Worm (Caenorhabditis elegans) whole organism, mixed stage, embryonic: Measurements from ENCODE around the gene gcy-29.

Experiments used
- M03D4.4 ChIP-seq: sonication (generic microtip); optimal IDR thresholded peaks from 2 replicates; lab custom pipeline; 2017; ENCODE audit warnings: mild to moderate bottlenecking, missing genetic modification characterization, missing compliant biosample characterization
- bed-3 ChIP-seq: fragments of 200-800 bp; sonication (Bioruptor generic); optimal IDR thresholded peaks from 3 replicates; lab custom pipeline; 2018; ENCODE audit warnings: mild to moderate bottlenecking, missing genetic modification characterization, moderate library complexity, missing compliant biosample characterization
- blmp-1 ChIP-seq: fragments of 150-350 bp; optimal IDR thresholded peaks from 2 replicates; lab custom pipeline; 2014; ENCODE audit warnings: missing biosample characterization, missing genetic modification characterization
- ceh-39 ChIP-seq: fragments of 150-350 bp; optimal IDR thresholded peaks from 2 replicates; lab custom pipeline; 2014; ENCODE audit warnings: missing biosample characterization, missing genetic modification characterization
- ceh-43 ChIP-seq: fragments of 200-800 bp; sonication (Bioruptor generic); optimal IDR thresholded peaks from 2 replicates; lab custom pipeline; 2018; ENCODE audit warnings: mild to moderate bottlenecking, missing genetic modification characterization, moderate library complexity, missing compliant biosample characterization
- ceh-83 ChIP-seq: fragments of 200-800 bp; sonication (Bioruptor generic); optimal IDR thresholded peaks from 2 replicates; lab custom pipeline; 2018; ENCODE audit warnings: mild to moderate bottlenecking, missing genetic modification characterization, missing compliant biosample characterization
- ces-1 ChIP-seq: fragments of 150-350 bp; optimal IDR thresholded peaks from 2 replicates; lab custom pipeline; 2014; ENCODE audit warnings: missing biosample characterization, missing genetic modification reagents, missing genetic modification characterization
- cnd-1 ChIP-seq: fragments of 200-800 bp; sonication (Bioruptor generic); optimal IDR thresholded peaks from 2 replicates; lab custom pipeline; 2018; ENCODE audit warnings: mild to moderate bottlenecking, missing genetic modification characterization, missing compliant biosample characterization
- drap-1 ChIP-seq: fragments of 200-800 bp; sonication (Bioruptor generic); optimal IDR thresholded peaks from 3 replicates; lab custom pipeline; 2018; ENCODE audit warnings: mild to moderate bottlenecking, missing genetic modification characterization, missing compliant biosample characterization
- elt-1 ChIP-seq: sonication (generic microtip); optimal IDR thresholded peaks from 2 replicates; lab custom pipeline; 2017; ENCODE audit warnings: missing genetic modification characterization, mild to moderate bottlenecking, missing compliant biosample characterization, antibody characterized with exemption, moderate library complexity, borderline replicate concordance; ENCODE audit not compliant: insufficient read depth
- elt-3 ChIP-seq: fragments of 150-350 bp; optimal IDR thresholded peaks from 2 replicates; lab custom pipeline; 2014; ENCODE audit warnings: missing biosample characterization, missing genetic modification characterization
- flh-1 ChIP-seq: fragments of 200-800 bp; sonication (Bioruptor generic); optimal IDR thresholded peaks from 2 replicates; lab custom pipeline; 2018; ENCODE audit warnings: mild to moderate bottlenecking, missing genetic modification characterization, moderate library complexity, missing compliant biosample characterization
- ham-2 ChIP-seq: fragments of 200-800 bp; sonication (Bioruptor generic); optimal IDR thresholded peaks from 2 replicates; lab custom pipeline; 2018; ENCODE audit warnings: mild to moderate bottlenecking, missing genetic modification characterization, missing compliant biosample characterization
- hlh-1 ChIP-seq: fragments of 150-350 bp; optimal IDR thresholded peaks from 2 replicates; lab custom pipeline; 2014; ENCODE audit warnings: missing biosample characterization, missing genetic modification reagents, missing genetic modification characterization
- lin-13 ChIP-seq: fragments of 150-350 bp; optimal IDR thresholded peaks from 2 replicates; lab custom pipeline; 2014; ENCODE audit warnings: missing biosample characterization, missing genetic modification characterization
- lin-32 ChIP-seq: fragments of 200-800 bp; sonication (Bioruptor generic); optimal IDR thresholded peaks from 2 replicates; lab custom pipeline; 2018; ENCODE audit warnings: mild to moderate bottlenecking, missing genetic modification characterization, missing compliant biosample characterization
- lsy-2 ChIP-seq: fragments of 150-350 bp; optimal IDR thresholded peaks from 2 replicates; lab custom pipeline; 2014; ENCODE audit warnings: missing biosample characterization, missing genetic modification characterization
- mab-5 ChIP-seq: fragments of 150-350 bp; optimal IDR thresholded peaks from 2 replicates; lab custom pipeline; 2014; ENCODE audit warnings: missing biosample characterization, missing genetic modification characterization
- mep-1 ChIP-seq: fragments of 150-350 bp; optimal IDR thresholded peaks from 2 replicates; lab custom pipeline; 2017; ENCODE audit warnings: missing biosample characterization, missing genetic modification reagents, missing genetic modification characterization, inconsistent platforms
- mls-2 ChIP-seq: sonication (generic microtip); optimal IDR thresholded peaks from 2 replicates; lab custom pipeline; 2016; ENCODE audit warnings: mild to moderate bottlenecking, missing genetic modification characterization, moderate library complexity, missing compliant biosample characterization
- nhr-12 ChIP-seq: fragments of 150-350 bp; optimal IDR thresholded peaks from 2 replicates; lab custom pipeline; 2014; ENCODE audit warnings: missing biosample characterization, missing genetic modification characterization
- nhr-2 ChIP-seq: fragments of 150-350 bp; optimal IDR thresholded peaks from 2 replicates; lab custom pipeline; 2014; ENCODE audit warnings: missing biosample characterization, missing genetic modification characterization
- nhr-237 ChIP-seq: fragments of 150-350 bp; optimal IDR thresholded peaks from 2 replicates; lab custom pipeline; 2014; ENCODE audit warnings: missing biosample characterization, missing genetic modification characterization
- nhr-28 ChIP-seq: fragments of 150-350 bp; optimal IDR thresholded peaks from 2 replicates; lab custom pipeline; 2014; ENCODE audit warnings: missing biosample characterization, missing genetic modification characterization
- nhr-76 ChIP-seq: sonication (generic microtip); optimal IDR thresholded peaks from 2 replicates; lab custom pipeline; 2017; ENCODE audit warnings: missing biosample characterization, missing genetic modification characterization
- pha-4 ChIP-seq: fragments of 150-350 bp; optimal IDR thresholded peaks from 2 replicates; lab custom pipeline; 2018; ENCODE audit warnings: missing biosample characterization, missing genetic modification reagents, missing genetic modification characterization
- sem-2 ChIP-seq: fragments of 200-800 bp; sonication (Bioruptor generic); optimal IDR thresholded peaks from 2 replicates; lab custom pipeline; 2018; ENCODE audit warnings: mild to moderate bottlenecking, missing genetic modification characterization, missing compliant biosample characterization
- snpc-4 ChIP-seq: fragments of 150-350 bp; optimal IDR thresholded peaks from 2 replicates; lab custom pipeline; 2014; ENCODE audit warnings: missing biosample characterization, missing genetic modification characterization
- tbx-8 ChIP-seq: fragments of 200-800 bp; sonication (Bioruptor generic); optimal IDR thresholded peaks from 2 replicates; lab custom pipeline; 2018; ENCODE audit warnings: mild to moderate bottlenecking, missing genetic modification characterization, moderate library complexity, missing compliant biosample characterization
- unc-120 ChIP-seq: sonication (generic microtip); optimal IDR thresholded peaks from 2 replicates; lab custom pipeline; 2017; ENCODE audit warnings: missing genetic modification characterization, missing compliant biosample characterization; ENCODE audit not compliant: poor library complexity, severe bottlenecking
- unc-39 ChIP-seq: fragments of 150-350 bp; optimal IDR thresholded peaks from 2 replicates; lab custom pipeline; 2014; ENCODE audit warnings: missing biosample characterization, missing genetic modification characterization
- unc-62 ChIP-seq: fragments of 150-350 bp; optimal IDR thresholded peaks from 2 replicates; lab custom pipeline; 2014; ENCODE audit warnings: missing biosample characterization, missing genetic modification reagents, missing genetic modification characterization
- zip-8 ChIP-seq: fragments of 150-350 bp; optimal IDR thresholded peaks from 2 replicates; lab custom pipeline; 2014; ENCODE audit warnings: missing biosample characterization, missing genetic modification characterization
- ztf-11 ChIP-seq: fragments of 150-350 bp; optimal IDR thresholded peaks from 2 replicates; lab custom pipeline; 2014; ENCODE audit warnings: missing biosample characterization, missing genetic modification characterization

The gcy-29 gene

DNA sequence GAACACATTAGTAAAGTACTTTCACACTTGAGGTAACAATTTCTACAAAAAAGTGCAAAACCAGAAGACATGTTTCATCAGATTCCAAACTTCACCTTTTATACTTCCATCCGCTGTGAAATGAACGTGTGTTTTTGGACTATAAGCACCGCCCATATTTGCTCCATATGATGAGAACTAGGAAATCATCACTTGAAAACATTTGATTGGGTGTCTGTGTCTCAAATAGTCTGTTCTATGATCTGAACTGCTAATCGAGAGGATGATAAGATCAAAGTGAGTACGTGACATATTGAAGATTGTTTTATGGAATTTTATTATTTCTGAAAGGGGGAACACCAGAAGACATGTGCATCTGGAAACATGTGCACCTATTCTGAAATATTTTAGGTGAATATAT, 53.2 kb downstream of the gcy-29 start:
- TF ChIP-seq elt-3 (tag; lab: Kevin White, UChicago): no peak
- no peak for TF ChIP-seq ceh-39 (tag; lab: Kevin White, UChicago)
- TF ChIP-seq nhr-12 (tag; lab: Kevin White, UChicago): no peak
- TF ChIP-seq nhr-28 (tag; lab: Kevin White, UChicago): no peak
- TF ChIP-seq elt-1 (tag; lab: Kevin White, UChicago): no peak
- no peak for TF ChIP-seq hlh-1 (tag; lab: Kevin White, UChicago)
- TF ChIP-seq nhr-2 (tag; lab: Kevin White, UChicago): no peak
- no peak for TF ChIP-seq unc-120 (tag; lab: Kevin White, UChicago)
- no peak for TF ChIP-seq nhr-76
- no peak for TF ChIP-seq lin-32 (GFP tag; lab: Kevin White, UChicago)
- no peak for TF ChIP-seq unc-62 (GFP tag; lab: Kevin White, UChicago)
- TF ChIP-seq blmp-1 (tag; lab: Kevin White, UChicago): no peak
- TF ChIP-seq nhr-237 (tag; lab: Kevin White, UChicago): no peak
- TF ChIP-seq lsy-2 (tag; lab: Kevin White, UChicago): no peak
- no peak for TF ChIP-seq ham-2 (GFP tag; lab: Kevin White, UChicago)
- no peak for TF ChIP-seq zip-8
- no peak for TF ChIP-seq sem-2
- TF ChIP-seq snpc-4 (tag; lab: Kevin White, UChicago): no peak
- TF ChIP-seq flh-1 (GFP tag; lab: Kevin White, UChicago): no peak
- TF ChIP-seq, all 35 proteins: peak for 0

DNA sequence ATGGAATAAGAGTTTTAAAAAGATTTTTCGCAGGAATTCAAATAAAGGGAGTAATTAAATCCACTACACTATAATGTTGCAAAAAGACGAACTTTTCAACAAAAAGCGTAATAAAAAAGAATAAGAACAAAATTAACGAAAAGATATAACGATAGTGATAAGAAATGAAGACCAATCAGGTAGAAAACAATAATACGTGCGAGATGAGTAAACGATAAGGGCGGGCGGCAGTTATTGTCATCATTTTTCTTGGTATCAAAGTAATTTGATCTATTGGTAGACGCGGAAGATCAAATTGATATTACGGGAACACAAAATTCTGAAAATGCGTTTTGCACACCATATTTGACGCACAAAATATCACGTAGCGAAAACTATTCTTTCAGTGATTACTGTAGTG, 54.1 kb downstream of the gcy-29 start:
- TF ChIP-seq elt-1 (tag; lab: Kevin White, UChicago): peak; percentile 85
- TF ChIP-seq ceh-43: no peak

DNA sequence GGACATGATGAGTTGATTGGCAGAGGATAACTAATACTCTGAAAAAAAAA, 54.4 kb downstream of the gcy-29 start, which contains the start of gene cysl-2:
cysl-2 (minus strand) TSS at position 38 of the 50 bp plus-strand sequence.
- TF ChIP-seq cnd-1 (tag; lab: Kevin White, UChicago) (no peak), ham-2 (GFP tag; lab: Kevin White, UChicago) (no peak), unc-39 (no peak), elt-3 (tag; lab: Kevin White, UChicago) (no peak), mab-5 (tag; lab: Kevin White, UChicago) (no peak), sem-2 (no peak), tbx-8 (GFP tag; lab: Kevin White, UChicago) (no peak), drap-1 (GFP tag; lab: Kevin White, UChicago) (no peak), ztf-11 (no peak), ceh-43 (no peak), lin-13 (tag; lab: Kevin White, UChicago) (no peak), unc-62 (GFP tag; lab: Kevin White, UChicago) (no peak), ces-1 (GFP tag; lab: Kevin White, UChicago) (no peak), mls-2 (tag; lab: Kevin White, UChicago) (no peak), mep-1 (tag; lab: Kevin White, UChicago) (no peak), nhr-237 (tag; lab: Kevin White, UChicago) (no peak), ceh-83 (GFP tag; lab: Kevin White, UChicago) (no peak), snpc-4 (tag; lab: Kevin White, UChicago) (no peak), M03D4.4 (tag; lab: Kevin White, UChicago) (no peak), lin-32 (GFP tag; lab: Kevin White, UChicago) (no peak)

DNA sequence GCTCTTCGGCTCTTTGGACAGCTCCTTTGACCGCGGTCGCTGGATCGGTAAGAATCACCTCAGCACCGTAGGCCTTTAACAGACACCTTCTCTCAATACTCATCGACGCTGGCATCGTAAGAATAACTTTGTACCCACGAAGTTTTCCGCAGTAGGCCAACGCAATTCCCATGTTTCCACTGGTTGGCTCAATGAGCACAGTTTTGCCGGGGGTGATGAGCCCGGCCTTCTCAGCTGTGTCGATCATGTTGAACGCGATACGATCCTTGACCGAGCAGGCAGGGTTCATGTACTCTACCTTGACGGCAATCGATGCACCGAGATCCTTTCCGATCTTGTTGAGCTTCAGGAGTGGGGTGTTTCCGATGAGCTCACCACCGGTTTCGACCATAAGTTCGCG, 54.6 kb downstream of the gcy-29 start:
- TF ChIP-seq lin-13 (tag; lab: Kevin White, UChicago) (no peak), flh-1 (GFP tag; lab: Kevin White, UChicago) (no peak), unc-39 (no peak), nhr-12 (tag; lab: Kevin White, UChicago) (no peak), zip-8 (no peak), drap-1 (GFP tag; lab: Kevin White, UChicago) (no peak), unc-62 (GFP tag; lab: Kevin White, UChicago) (no peak), lin-32 (GFP tag; lab: Kevin White, UChicago) (no peak), nhr-2 (tag; lab: Kevin White, UChicago) (no peak), bed-3 (GFP tag; lab: Kevin White, UChicago) (no peak), lsy-2 (tag; lab: Kevin White, UChicago) (no peak), elt-3 (tag; lab: Kevin White, UChicago) (no peak), nhr-237 (tag; lab: Kevin White, UChicago) (no peak), tbx-8 (GFP tag; lab: Kevin White, UChicago) (no peak), elt-1 (tag; lab: Kevin White, UChicago) (no peak), ceh-43 (no peak), pha-4 (tag; lab: Kevin White, UChicago) (no peak)
